Worm (Caenorhabditis elegans): Measurements from ENCODE around the gene math-41.

math-41 gene

ce11 chrII:1864278-1864677 lies 39.8 kb downstream of the math-41 start, which contains the start of gene C16C4.17:
TSS of gene C16C4.17 (plus strand) at chrII:1864578.
- no peak for TF ChIP-seq zfp-3 (GFP tag; conservative IDR thresholded peaks at IDR 0.05)
- no peak for TF ChIP-seq Y48G9A.11 (GFP tag; IDR thresholded peaks at IDR 0.05)
- no peak for TF ChIP-seq ZK337.2 (GFP tag; IDR thresholded peaks at IDR 0.05)
- TF ChIP-seq lin-13 (GFP tag; optimal IDR thresholded peaks at IDR 0.05), result no peak
- TF ChIP-seq dmd-6 (GFP tag; IDR thresholded peaks at IDR 0.05), result no peak
- TF ChIP-seq zag-1 (tag; optimal IDR thresholded peaks at IDR 0.05), result no peak
- no peak for TF ChIP-seq mes-2 (tag; optimal IDR thresholded peaks at IDR 0.05; ENCODE audit: poor library complexity, severe bottlenecking)
- no peak for TF ChIP-seq nhr-11 (tag; optimal IDR thresholded peaks at IDR 0.05)
- TF ChIP-seq tag-97 (GFP tag; IDR thresholded peaks at IDR 0.05), result no peak
- TF ChIP-seq madf-9 (GFP tag; conservative IDR thresholded peaks at IDR 0.05), result no peak

ce11 chrII:1865683-1866431 lies 41.4 kb downstream of the math-41 start, which contains the start of gene math-15:
TSS of gene math-15 (plus strand) at chrII:1866381.
- TF ChIP-seq zip-11 (GFP tag; IDR thresholded peaks at IDR 0.05) (no peak), pqm-1 (tag; optimal IDR thresholded peaks at IDR 0.05) (peak; percentile 72), F44E2.7 (GFP tag; IDR thresholded peaks at IDR 0.05) (no peak), ztf-11 (tag; optimal IDR thresholded peaks at IDR 0.05) (no peak), nhr-28 (tag; optimal IDR thresholded peaks at IDR 0.05) (peak; percentile 53), T20F7.1 (GFP tag; optimal IDR thresholded peaks at IDR 0.05) (no peak), aha-1 (tag) (no peak)

ce11 chrII:1869120-1869519 lies 44.7 kb downstream of the math-41 start, which contains the start of gene math-14:
TSS of gene math-14 (plus strand) at chrII:1869420.
- TF ChIP-seq daf-16 (GFP tag; optimal IDR thresholded peaks at IDR 0.05), result no peak
- peak; percentile 24 for TF ChIP-seq daf-16 (tag; optimal IDR thresholded peaks at IDR 0.05)
- TF ChIP-seq F44E2.7 (GFP tag; IDR thresholded peaks at IDR 0.05), result no peak
- no peak; the same call in 1 of the 2 replicates for TF ChIP-seq dmd-6 (GFP tag; IDR thresholded peaks at IDR 0.05)
- no peak for TF ChIP-seq unc-130 (GFP tag; optimal IDR thresholded peaks at IDR 0.05)

ce11 chrII:1870875-1871592 lies 46.6 kb downstream of the math-41 start, which contains the start of gene math-10:
TSS of gene math-10 (plus strand) at chrII:1871542.
- TF ChIP-seq unc-62 (GFP tag; optimal IDR thresholded peaks at IDR 0.05 in 1 of 2) (peak in 1 of 2 experiments; percentile 79), unc-62 (tag; optimal IDR thresholded peaks at IDR 0.05) (no peak), nhr-42 (GFP tag; IDR thresholded peaks at IDR 0.05) (no peak), hlh-11 (tag; optimal IDR thresholded peaks at IDR 0.05) (peak; percentile 54), F37D6.2 (tag; optimal IDR thresholded peaks at IDR 0.05) (no peak), cey-2 (tag; optimal IDR thresholded peaks at IDR 0.05; ENCODE audit: borderline replicate concordance, insufficient read depth) (no peak), nhr-76 (tag; optimal IDR thresholded peaks at IDR 0.05) (no peak), dmd-8 (GFP tag; IDR thresholded peaks at IDR 0.05) (no peak), nhr-237 (tag; optimal IDR thresholded peaks at IDR 0.05) (no peak), nhr-6 (tag; optimal IDR thresholded peaks at IDR 0.05) (no peak), nhr-28 (tag; optimal IDR thresholded peaks at IDR 0.05) (peak; percentile 33), mxl-2 (GFP tag; conservative IDR thresholded peaks at IDR 0.05) (no peak), dve-1 (tag; optimal IDR thresholded peaks at IDR 0.05; ENCODE audit: insufficient read depth) (no peak), lin-38 (GFP tag; IDR thresholded peaks at IDR 0.05) (no peak), skn-1 (tag; optimal IDR thresholded peaks at IDR 0.05) (no peak), dmd-6 (GFP tag; IDR thresholded peaks at IDR 0.05) (peak; percentile 55), pqm-1 (tag; optimal IDR thresholded peaks at IDR 0.05) (peak; percentile 8)
